Fruit fly (Drosophila melanogaster) whole organism, embryonic: Measurements from ENCODE around the gene CG45486.
"Not testable (repeated sequence)": the region's sequence is repeated elsewhere in the genome, so short reads cannot be mapped to it uniquely, and the experiment has no call there.

ENCODE experiments used
- CG2875 ChIP-seq: fragments of 200-800 bp; sonication (Bioruptor generic); optimal IDR thresholded peaks from 2 replicates; lab custom pipeline; 2017; ENCODE audit warnings: missing biosample characterization, mild to moderate bottlenecking, missing genetic modification characterization, missing genetic modification reagents
- CG33557 ChIP-seq: fragments of 200-800 bp; sonication (Bioruptor generic); optimal IDR thresholded peaks from 2 replicates; lab custom pipeline; 2019; ENCODE audit warnings: missing biosample characterization, mild to moderate bottlenecking, missing genetic modification characterization, moderate library complexity
- CG8290 ChIP-seq, 3 experiments: fragments of 200-800 bp; sonication (Bioruptor generic); optimal IDR thresholded peaks; 2 replicates each; lab custom pipeline; 2016 to 2019; ENCODE audit warnings: missing biosample characterization in 3 of 3, missing genetic modification characterization in 3 of 3, mild to moderate bottlenecking in 2 of 3, moderate library complexity in 1 of 3
- Fer1 ChIP-seq: fragments of 200-800 bp; sonication (Bioruptor generic); optimal IDR thresholded peaks from 2 replicates; lab custom pipeline; 2017; ENCODE audit warnings: missing biosample characterization, mild to moderate bottlenecking, missing genetic modification characterization
- Sox100B ChIP-seq: fragments of 200-800 bp; sonication (Bioruptor generic); optimal IDR thresholded peaks from 3 replicates; lab custom pipeline; 2018; ENCODE audit warnings: missing biosample characterization, mild to moderate bottlenecking, missing genetic modification characterization

- not testable (repeated sequence) for TF ChIP-seq Sox100B (GFP tag; lab: Kevin White, UChicago); CG2875; CG8290 (GFP tag; optimal IDR thresholded peaks at IDR 0.05; lab: Kevin White, UChicago); CG8290 (tag; optimal IDR thresholded peaks at IDR 0.05; lab: Kevin White, UChicago); CG33557 (GFP tag; lab: Kevin White, UChicago); Fer1 (GFP tag; lab: Kevin White, UChicago)
Measured at dm6 chrX:19948773-19949172, 38.9 kb upstream of the CG45486 start, which contains the start of gene CG45493.
